Fruit fly (Drosophila melanogaster) whole organism, embryonic: ENCODE results near the gene CG9150.

Experiments used
- CG10321 ChIP-seq: fragments of 200-800 bp; sonication (Bioruptor generic); IDR thresholded peaks from 2 replicates; pipeline ENCODE4 v1.3.6; 2022; ENCODE audit warnings: missing biosample characterization, missing genetic modification characterization
- CG10366 ChIP-seq: fragments of 200-800 bp; sonication (Bioruptor generic); IDR thresholded peaks from 2 replicates; pipeline ENCODE4 v1.3.6; 2022; ENCODE audit warnings: missing biosample characterization, missing genetic modification characterization
- CG11695 ChIP-seq: fragments of 200-800 bp; sonication (Bioruptor generic); IDR thresholded peaks from 3 replicates; pipeline ENCODE4 v1.3.6; 2022; ENCODE audit warnings: missing biosample characterization, missing genetic modification characterization
- CG12104 ChIP-seq: fragments of 200-800 bp; sonication (Bioruptor generic); optimal IDR thresholded peaks from 3 replicates; lab custom pipeline; 2016; ENCODE audit warnings: missing biosample characterization, missing genetic modification characterization
- CG14441 ChIP-seq: fragments of 200-800 bp; sonication (Bioruptor generic); IDR thresholded peaks from 2 replicates; pipeline ENCODE4 v1.3.6; 2022; ENCODE audit warnings: missing biosample characterization, missing genetic modification characterization
- CG14667 ChIP-seq: fragments of 200-800 bp; sonication (Bioruptor generic); IDR thresholded peaks from 2 replicates; pipeline ENCODE4 v1.3.6; 2022; ENCODE audit warnings: missing biosample characterization, missing genetic modification characterization
- CG15514 ChIP-seq: fragments of 200-800 bp; sonication (Bioruptor generic); optimal IDR thresholded peaks from 3 replicates; lab custom pipeline; 2017; ENCODE audit warnings: missing biosample characterization, missing genetic modification characterization, mild to moderate bottlenecking, moderate library complexity, missing genetic modification reagents
- CG1602 ChIP-seq: fragments of 200-800 bp; sonication (Bioruptor generic); optimal IDR thresholded peaks from 3 replicates; lab custom pipeline; 2016; ENCODE audit warnings: missing biosample characterization, missing genetic modification characterization
- CG30020 ChIP-seq: fragments of 200-800 bp; optimal IDR thresholded peaks from 2 replicates; lab custom pipeline; 2019; ENCODE audit warnings: missing biosample characterization, mild to moderate bottlenecking, missing genetic modification characterization, moderate library complexity
- CG30403 ChIP-seq: fragments of 200-800 bp; sonication (Bioruptor generic); optimal IDR thresholded peaks from 3 replicates; lab custom pipeline; 2016; ENCODE audit warnings: missing biosample characterization, missing genetic modification characterization
- CG30431 ChIP-seq: fragments of 200-800 bp; sonication (Bioruptor generic); optimal IDR thresholded peaks from 2 replicates; lab custom pipeline; 2017; ENCODE audit warnings: missing biosample characterization, missing genetic modification characterization
- CG3838 ChIP-seq: fragments of 200-800 bp; sonication (Bioruptor generic); optimal IDR thresholded peaks from 3 replicates; lab custom pipeline; 2016; ENCODE audit warnings: missing biosample characterization, missing genetic modification characterization
- CG6254 ChIP-seq: fragments of 200-800 bp; sonication (Bioruptor generic); optimal IDR thresholded peaks from 3 replicates; lab custom pipeline; 2017; ENCODE audit warnings: mild to moderate bottlenecking, missing biosample characterization, missing genetic modification reagents, missing genetic modification characterization
- CG6765 ChIP-seq: fragments of 200-800 bp; sonication (Bioruptor generic); optimal IDR thresholded peaks from 3 replicates; lab custom pipeline; 2017; ENCODE audit warnings: missing biosample characterization, mild to moderate bottlenecking, missing genetic modification characterization
- CG8089 ChIP-seq: fragments of 200-800 bp; sonication (Bioruptor generic); optimal IDR thresholded peaks from 3 replicates; lab custom pipeline; 2016; ENCODE audit warnings: missing biosample characterization, missing genetic modification characterization
- CTCF ChIP-seq: fragments of 200-800 bp; sonication (Bioruptor generic); optimal IDR thresholded peaks from 2 replicates; lab custom pipeline; 2017; ENCODE audit warnings: missing biosample characterization, mild to moderate bottlenecking, missing genetic modification characterization, moderate library complexity
- CkIIα-i1 ChIP-seq: fragments of 200-800 bp; sonication (Bioruptor generic); IDR thresholded peaks from 2 replicates; pipeline ENCODE4 v1.3.6; 2022; ENCODE audit warnings: missing biosample characterization, missing genetic modification characterization
- CoRest ChIP-seq: fragments of 200-800 bp; sonication (Bioruptor generic); optimal IDR thresholded peaks from 3 replicates; lab custom pipeline; 2018; ENCODE audit warnings: missing biosample characterization, mild to moderate bottlenecking, missing genetic modification characterization, moderate library complexity
- Eip74EF ChIP-seq, 2 experiments: fragments of 200-800 bp in 1 of 2; fragments of >200 bp in 1 of 2; sonication (Bioruptor generic) in 1 of 2; optimal IDR thresholded peaks; 2 replicates each; lab custom pipeline; 2017 to 2019; ENCODE audit warnings: missing biosample characterization in 2 of 2, missing genetic modification characterization in 2 of 2, mild to moderate bottlenecking in 1 of 2, moderate library complexity in 1 of 2
- HHEX ChIP-seq: fragments of 200-800 bp; sonication (Bioruptor generic); optimal IDR thresholded peaks from 3 replicates; lab custom pipeline; 2017; ENCODE audit warnings: missing biosample characterization, mild to moderate bottlenecking, missing genetic modification characterization, missing genetic modification reagents
- Hand ChIP-seq: fragments of 200-800 bp; sonication (Bioruptor generic); optimal IDR thresholded peaks from 2 replicates; lab custom pipeline; 2017; ENCODE audit warnings: mild to moderate bottlenecking, missing biosample characterization, missing genetic modification reagents, missing genetic modification characterization
- Nf-YC ChIP-seq: fragments of 200-800 bp; optimal IDR thresholded peaks from 3 replicates; lab custom pipeline; 2019; ENCODE audit warnings: missing biosample characterization, mild to moderate bottlenecking, missing genetic modification characterization, moderate library complexity
- Ptx1 ChIP-seq: fragments of 200-800 bp; sonication (Bioruptor generic); IDR thresholded peaks from 2 replicates; pipeline ENCODE4 v1.3.6; 2022; ENCODE audit warnings: missing biosample characterization, missing genetic modification characterization
- bbx ChIP-seq: fragments of 200-800 bp; sonication (Bioruptor generic); IDR thresholded peaks from 2 replicates; pipeline ENCODE4 v1.3.6; 2022; ENCODE audit warnings: missing biosample characterization, missing genetic modification characterization; ENCODE audit not compliant: partially characterized antibody
- cad ChIP-seq: fragments of >200 bp; optimal IDR thresholded peaks from 2 replicates; lab custom pipeline; 2017; ENCODE audit warnings: missing biosample characterization, missing genetic modification characterization
- corto ChIP-seq: fragments of 200-800 bp; sonication (Bioruptor generic); optimal IDR thresholded peaks from 2 replicates; lab custom pipeline; 2016; ENCODE audit warnings: missing biosample characterization, mild to moderate bottlenecking, missing genetic modification characterization, moderate library complexity
- crc ChIP-seq: fragments of 200-800 bp; sonication (Bioruptor generic); optimal IDR thresholded peaks from 2 replicates; lab custom pipeline; 2016; ENCODE audit warnings: missing biosample characterization, missing genetic modification characterization
- crol ChIP-seq: fragments of 200-800 bp; sonication (Bioruptor generic); IDR thresholded peaks from 2 replicates; pipeline ENCODE4 v1.3.6; 2022; ENCODE audit warnings: missing biosample characterization, missing genetic modification characterization
- da ChIP-seq: fragments of 200-800 bp; sonication (Bioruptor generic); optimal IDR thresholded peaks from 2 replicates; lab custom pipeline; 2016; ENCODE audit warnings: missing biosample characterization, missing genetic modification characterization
- danr ChIP-seq: fragments of 200-800 bp; sonication (Bioruptor generic); IDR thresholded peaks from 2 replicates; pipeline ENCODE4 v1.3.6; 2022; ENCODE audit warnings: missing biosample characterization, missing genetic modification characterization
- emc ChIP-seq: fragments of 200-800 bp; sonication (Bioruptor generic); optimal IDR thresholded peaks from 2 replicates; lab custom pipeline; 2016; ENCODE audit warnings: missing biosample characterization, missing genetic modification characterization
- exex ChIP-seq: fragments of 200-800 bp; sonication (Bioruptor generic); optimal IDR thresholded peaks from 4 replicates; lab custom pipeline; 2018; ENCODE audit warnings: missing biosample characterization, mild to moderate bottlenecking, missing genetic modification characterization, moderate library complexity
- gem ChIP-seq: fragments of 200-800 bp; sonication (Bioruptor generic); optimal IDR thresholded peaks from 2 replicates; lab custom pipeline; 2019; ENCODE audit warnings: missing biosample characterization, mild to moderate bottlenecking, missing genetic modification characterization, moderate library complexity
- gro ChIP-seq: fragments of 200-800 bp; sonication (Bioruptor generic); optimal IDR thresholded peaks from 2 replicates; lab custom pipeline; 2016; ENCODE audit warnings: missing biosample characterization, missing genetic modification characterization
- gsb-n ChIP-seq: fragments of 200-800 bp; sonication (Bioruptor generic); optimal IDR thresholded peaks from 3 replicates; lab custom pipeline; 2018; ENCODE audit warnings: missing biosample characterization, mild to moderate bottlenecking, missing genetic modification characterization
- h ChIP-seq: fragments of >200 bp; optimal IDR thresholded peaks from 2 replicates; lab custom pipeline; 2017
- jing ChIP-seq: fragments of 200-800 bp; sonication (Bioruptor generic); optimal IDR thresholded peaks from 2 replicates; lab custom pipeline; 2018; ENCODE audit warnings: missing biosample characterization, mild to moderate bottlenecking, missing genetic modification characterization
- lilli ChIP-seq: fragments of 200-800 bp; sonication (Bioruptor generic); optimal IDR thresholded peaks from 3 replicates; lab custom pipeline; 2016; ENCODE audit warnings: missing biosample characterization, missing genetic modification characterization
- phol ChIP-seq: fragments of 200-800 bp; sonication (Bioruptor generic); optimal IDR thresholded peaks from 3 replicates; lab custom pipeline; 2018; ENCODE audit warnings: missing biosample characterization, mild to moderate bottlenecking, missing genetic modification characterization, moderate library complexity
- pnt ChIP-seq: fragments of 200-800 bp; sonication (Bioruptor generic); optimal IDR thresholded peaks from 3 replicates; lab custom pipeline; 2016; ENCODE audit warnings: missing biosample characterization, missing genetic modification characterization
- pum ChIP-seq: fragments of 200-800 bp; sonication (Bioruptor generic); optimal IDR thresholded peaks from 2 replicates; lab custom pipeline; 2016; ENCODE audit warnings: missing biosample characterization, missing genetic modification characterization
- repo ChIP-seq: fragments of 200-800 bp; sonication (Bioruptor generic); optimal IDR thresholded peaks from 2 replicates; lab custom pipeline; 2016; ENCODE audit warnings: missing biosample characterization, missing genetic modification characterization
- rib ChIP-seq: fragments of 200-800 bp; sonication (Bioruptor generic); IDR thresholded peaks from 2 replicates; pipeline ENCODE4 v1.3.6; 2022; ENCODE audit warnings: missing biosample characterization, missing genetic modification characterization
- salm ChIP-seq: fragments of 200-800 bp; sonication (Bioruptor generic); optimal IDR thresholded peaks from 2 replicates; lab custom pipeline; 2018; ENCODE audit warnings: missing biosample characterization, mild to moderate bottlenecking, missing genetic modification characterization
- sr ChIP-seq: fragments of 200-800 bp; sonication (Bioruptor generic); IDR thresholded peaks from 3 replicates; pipeline ENCODE4 v1.3.6; 2022; ENCODE audit warnings: missing biosample characterization, missing genetic modification characterization
- ssp ChIP-seq: fragments of 200-800 bp; sonication (Bioruptor generic); IDR thresholded peaks from 2 replicates; pipeline ENCODE4 v1.3.6; 2022; ENCODE audit warnings: missing biosample characterization, missing genetic modification characterization
- tll ChIP-seq, 2 experiments: fragments of 200-800 bp in 1 of 2; fragments of >200 bp in 1 of 2; sonication (Bioruptor generic) in 1 of 2; optimal IDR thresholded peaks; 2 replicates each; lab custom pipeline; 2017 to 2019; ENCODE audit warnings: missing biosample characterization in 2 of 2, missing genetic modification characterization in 2 of 2, mild to moderate bottlenecking in 1 of 2, moderate library complexity in 1 of 2
- tup ChIP-seq: fragments of 200-800 bp; sonication (Bioruptor generic); optimal IDR thresholded peaks from 2 replicates; lab custom pipeline; 2016; ENCODE audit warnings: missing biosample characterization, mild to moderate bottlenecking, missing genetic modification characterization, moderate library complexity
- unpg ChIP-seq: fragments of 200-800 bp; sonication (Bioruptor generic); optimal IDR thresholded peaks from 3 replicates; lab custom pipeline; 2018; ENCODE audit warnings: missing biosample characterization, mild to moderate bottlenecking, missing genetic modification characterization, moderate library complexity
- wor ChIP-seq: fragments of 200-800 bp; sonication (Bioruptor generic); IDR thresholded peaks from 2 replicates; pipeline ENCODE4 v1.3.6; 2022; ENCODE audit warnings: missing biosample characterization, missing genetic modification characterization
- yki ChIP-seq: fragments of >200 bp; optimal IDR thresholded peaks from 3 replicates; lab custom pipeline; 2018
- z ChIP-seq: fragments of 200-800 bp; sonication (Bioruptor generic); IDR thresholded peaks from 3 replicates; pipeline ENCODE4 v1.3.6; 2022; ENCODE audit warnings: missing biosample characterization, missing genetic modification characterization
- zf30C ChIP-seq: fragments of 200-800 bp; sonication (Bioruptor generic); optimal IDR thresholded peaks from 3 replicates; lab custom pipeline; 2018; ENCODE audit warnings: missing biosample characterization, mild to moderate bottlenecking, missing genetic modification characterization

The CG9150 gene

DNA sequence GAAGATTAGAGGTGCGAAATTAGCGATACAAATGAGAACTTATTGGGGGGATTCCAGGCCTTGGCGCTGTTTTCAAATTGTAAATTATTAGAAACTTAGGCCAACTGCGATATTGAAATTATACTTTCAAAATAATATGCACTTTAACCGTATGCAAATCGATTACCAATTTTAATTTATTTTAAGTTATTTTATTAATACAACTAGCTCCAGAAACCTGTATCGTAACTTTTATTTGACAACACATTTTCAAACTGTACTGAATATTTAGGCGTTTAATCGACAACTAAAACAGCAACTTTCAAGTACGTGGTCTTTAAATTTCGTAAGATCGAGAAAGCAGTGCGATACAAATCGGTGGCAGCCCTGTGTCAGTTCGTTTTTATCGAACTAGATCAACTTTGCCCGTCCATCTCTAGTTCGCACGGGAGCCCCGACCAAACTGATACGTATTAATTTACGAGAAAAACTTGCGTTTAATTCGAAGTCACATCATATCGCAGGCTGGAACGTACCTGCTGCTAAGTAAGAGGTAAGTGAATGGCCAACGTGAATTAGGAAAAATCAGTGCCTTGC lies 2.4 kb upstream of the CG9150 start, which contains the start of the genes CG9154 and Kr-h2 (continued):
- TF ChIP-seq cad (GFP tag; lab: Kevin White, UChicago) (no peak), corto (GFP tag; lab: Kevin White, UChicago) (no peak), danr (GFP tag; lab: Robert Waterston, UW) (no peak), CG15514 (GFP tag; lab: Kevin White, UChicago) (peak; percentile 100), unpg (GFP tag; lab: Kevin White, UChicago) (peak; percentile 1), salm (no peak), CG30020 (tag; lab: Kevin White, UChicago) (peak; percentile 34), HHEX (GFP tag; lab: Kevin White, UChicago) (no peak), CG14667 (no peak), CoRest (tag; lab: Kevin White, UChicago) (peak; percentile 69), CG8089 (no peak), repo (no peak), lilli (GFP tag; lab: Kevin White, UChicago) (peak; percentile 36), CTCF (GFP tag; lab: Kevin White, UChicago) (no peak), crol (GFP tag; lab: Robert Waterston, UW) (no peak), CG30403 (peak; percentile 48), CkIIα-i1 (GFP tag; lab: Robert Waterston, UW) (no peak), z (GFP tag; lab: Robert Waterston, UW) (no peak), rib (GFP tag; lab: Robert Waterston, UW) (no peak), exex (tag; lab: Kevin White, UChicago) (peak; percentile 28), CG1602 (no peak), ssp (GFP tag; lab: Robert Waterston, UW) (0 out of 2 replicates have a peak, but pooled peaks have one; percentile 18), pum (peak; percentile 15), pnt (GFP tag; lab: Kevin White, UChicago) (no peak), h (lab: Kevin White, UChicago) (no peak), zf30C (GFP tag; lab: Kevin White, UChicago) (no peak), tll (GFP tag; optimal IDR thresholded peaks at IDR 0.05; lab: Kevin White, UChicago) (no peak), wor (GFP tag; lab: Robert Waterston, UW) (no peak), Eip74EF (GFP tag; optimal IDR thresholded peaks at IDR 0.05; lab: Kevin White, UChicago) (no peak), tup (GFP tag; lab: Kevin White, UChicago) (no peak), CG12104 (no peak), CG10321 (GFP tag; lab: Robert Waterston, UW) (no peak), Ptx1 (GFP tag; lab: Robert Waterston, UW) (no peak), CG11695 (GFP tag; lab: Robert Waterston, UW) (no peak), CG6254 (GFP tag; lab: Kevin White, UChicago) (no peak), CG10366 (GFP tag; lab: Robert Waterston, UW) (no peak), da (GFP tag; lab: Kevin White, UChicago) (no peak), phol (tag; lab: Kevin White, UChicago) (peak; percentile 37), CG6765 (no peak), gro (no peak), bbx (peak; percentile 63), sr (GFP tag; lab: Robert Waterston, UW) (no peak), yki (lab: Kevin White, UChicago) (no peak), jing (GFP tag; lab: Kevin White, UChicago) (no peak), emc (GFP tag; lab: Kevin White, UChicago) (no peak), CG14441 (GFP tag; lab: Robert Waterston, UW) (no peak), CG30431 (no peak), gem (tag; lab: Kevin White, UChicago) (peak; percentile 56), gsb-n (no peak), Nf-YC (tag; lab: Kevin White, UChicago) (peak; percentile 59), Hand (GFP tag; lab: Kevin White, UChicago) (no peak), CG3838 (GFP tag; lab: Kevin White, UChicago) (no peak), crc (no peak)
